Fruit fly (Drosophila melanogaster) whole organism, wandering third instar larva: ENCODE measurements around the gene Adgf-D.

Experiments
- Dfd ChIP-seq: fragments of >200 bp; optimal IDR thresholded peaks from 2 replicates; lab custom pipeline; 2017; ENCODE audit warnings: missing biosample characterization, missing genetic modification characterization
- Hnf4 ChIP-seq: fragments of 200-800 bp; sonication (Bioruptor generic); optimal IDR thresholded peaks from 2 replicates; lab custom pipeline; 2016; ENCODE audit warnings: missing biosample characterization, mild to moderate bottlenecking, missing genetic modification characterization
- OdsH ChIP-seq: fragments of 200-800 bp; sonication (Bioruptor generic); optimal IDR thresholded peaks from 2 replicates; lab custom pipeline; 2016; ENCODE audit warnings: missing biosample characterization, mild to moderate bottlenecking, missing genetic modification characterization
- dmrt93B ChIP-seq: fragments of 200-800 bp; sonication (Bioruptor generic); optimal IDR thresholded peaks from 2 replicates; lab custom pipeline; 2018; ENCODE audit warnings: missing biosample characterization, mild to moderate bottlenecking, missing genetic modification characterization
- pan ChIP-seq: fragments of >200 bp; optimal IDR thresholded peaks from 2 replicates; lab custom pipeline; 2017
- usp ChIP-seq: fragments of >200 bp; optimal IDR thresholded peaks from 2 replicates; lab custom pipeline; 2017; ENCODE audit warnings: missing biosample characterization, missing genetic modification characterization
- woc ChIP-seq: sonication (Bioruptor generic); optimal IDR thresholded peaks from 2 replicates; lab custom pipeline; 2016; ENCODE audit warnings: missing biosample characterization, mild to moderate bottlenecking, missing genetic modification characterization

Adgf-D gene

DNA sequence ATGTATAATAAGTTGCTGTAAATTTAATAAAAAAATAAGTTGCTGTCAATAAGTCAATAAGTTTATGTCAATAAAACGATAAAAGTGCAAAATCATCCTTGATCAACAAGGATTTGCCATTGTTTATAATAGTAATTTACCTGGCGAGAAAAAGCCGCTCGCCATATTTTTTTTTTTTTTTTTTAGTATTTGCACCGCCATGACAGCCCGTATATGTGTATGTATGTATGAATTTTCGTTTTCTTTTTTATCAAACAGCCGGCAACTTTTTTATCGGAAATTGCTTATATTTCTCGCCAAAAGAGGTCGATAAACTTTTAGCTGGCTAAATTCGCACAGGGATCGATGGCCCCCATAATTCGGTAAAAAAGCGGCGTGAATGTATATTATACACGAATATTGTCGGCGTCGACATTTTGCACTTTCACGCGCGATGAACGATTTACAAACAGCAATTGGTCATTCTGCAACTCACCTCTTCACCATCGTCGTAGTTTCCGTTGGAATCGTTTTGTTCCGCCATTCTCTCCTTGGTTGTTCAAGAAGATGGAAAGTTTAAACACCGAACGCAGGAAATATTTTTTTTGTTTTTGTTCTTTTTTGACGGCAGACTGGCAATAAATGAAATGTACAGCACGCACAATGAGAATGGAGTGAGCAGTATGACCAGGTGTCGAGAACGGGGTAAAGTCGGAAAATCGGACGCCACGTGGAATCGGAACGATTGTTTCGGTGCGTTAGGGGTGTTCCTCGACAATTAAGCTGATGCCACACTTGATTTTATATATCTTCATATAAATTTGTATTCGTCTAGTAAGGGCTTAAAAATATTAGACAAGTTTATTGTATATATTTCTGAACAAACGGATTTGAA lies 45.1 kb downstream of the Adgf-D start, which contains the start of gene Hrb87F (continued):
- TF ChIP-seq Dfd (GFP tag; lab: Kevin White, UChicago) (no peak), woc (GFP tag; lab: Kevin White, UChicago) (peak; percentile 10), OdsH (GFP tag; lab: Kevin White, UChicago) (no peak), Hnf4 (GFP tag; lab: Kevin White, UChicago) (peak; percentile 4), usp (GFP tag; lab: Kevin White, UChicago) (no peak), pan (lab: Kevin White, UChicago) (no peak)

dm6 chr3R:13656294-13656693 lies 48.9 kb downstream of the Adgf-D start, which contains the start of gene Rbp4:
Rbp4 (minus strand) TSS chr3R:13656394.
- TF ChIP-seq dmrt93B: no peak
